Worm (Caenorhabditis elegans): Measurements from ENCODE around the gene hrde-1.
A peak's percentile ranks its signal among the peaks of the same experiment; 100 is the strongest.

hrde-1 gene

ce11 chrIII:4196301-4196987 is 20.5 kb upstream of the hrde-1 start:
- TF ChIP-seq D2030.7 (GFP tag; IDR thresholded peaks at IDR 0.05) (0 out of 2 replicates have a peak, but pooled peaks have one; percentile 18), lir-1 (GFP tag; conservative IDR thresholded peaks at IDR 0.05) (no peak), nhr-120 (GFP tag; IDR thresholded peaks at IDR 0.05) (no peak), gei-17 (GFP tag; optimal IDR thresholded peaks at IDR 0.05) (no peak), ztf-26 (tag; optimal IDR thresholded peaks at IDR 0.05) (no peak), madf-10 (tag; optimal IDR thresholded peaks at IDR 0.05) (no peak), efl-1 (GFP tag; optimal IDR thresholded peaks at IDR 0.05) (peak; percentile 57), rpc-1 (optimal IDR thresholded peaks at IDR 0.05) (no peak), rpc-1 (tag; optimal IDR thresholded peaks at IDR 0.05) (no peak), F37B4.10 (GFP tag; IDR thresholded peaks at IDR 0.05) (no peak), cebp-1 (GFP tag; IDR thresholded peaks at IDR 0.05) (no peak), cebp-1 (tag; optimal IDR thresholded peaks at IDR 0.05) (peak; percentile 45), madf-3 (GFP tag; IDR thresholded peaks at IDR 0.05) (no peak), lin-35 (GFP tag; optimal IDR thresholded peaks at IDR 0.05) (peak in 1 of 3 experiments; percentile 23), him-1 (tag; optimal IDR thresholded peaks at IDR 0.05) (no peak), B0336.3 (GFP tag; IDR thresholded peaks at IDR 0.05) (no peak), sptf-2 (GFP tag; optimal IDR thresholded peaks at IDR 0.05) (no peak), snpc-4 (GFP tag; optimal IDR thresholded peaks at IDR 0.05) (no peak), snpc-4 (tag; optimal IDR thresholded peaks at IDR 0.05) (no peak), unc-62 (GFP tag; optimal IDR thresholded peaks at IDR 0.05) (no peak), ekl-4 (GFP tag; IDR thresholded peaks at IDR 0.05) (peak; percentile 31; the same call in 1 of the 2 replicates), tbx-9 (tag; optimal IDR thresholded peaks at IDR 0.05; ENCODE audit: borderline replicate concordance) (no peak), mcd-1 (GFP tag; IDR thresholded peaks at IDR 0.05) (0 out of 2 replicates have a peak, but pooled peaks have one; percentile 25), lsl-1 (GFP tag; optimal IDR thresholded peaks at IDR 0.05) (no peak), Y67H2A.10 (GFP tag; conservative IDR thresholded peaks at IDR 0.05) (0 out of 2 replicates have a peak, but pooled peaks have one; percentile 14), hrde-1 (tag; optimal IDR thresholded peaks at IDR 0.05; ENCODE audit: borderline replicate concordance) (no peak), attf-5 (GFP tag; optimal IDR thresholded peaks at IDR 0.05) (no peak), aptf-2 (GFP tag; conservative IDR thresholded peaks at IDR 0.05) (no peak), aptf-3 (GFP tag; IDR thresholded peaks at IDR 0.05) (no peak), ztf-25 (GFP tag; IDR thresholded peaks at IDR 0.05) (no peak), bed-2 (GFP tag; IDR thresholded peaks at IDR 0.05) (no peak), hlh-12 (tag; optimal IDR thresholded peaks at IDR 0.05) (no peak), ZK185.1 (tag; optimal IDR thresholded peaks at IDR 0.05; ENCODE audit: poor library complexity, severe bottlenecking) (peak; percentile 11), nhr-179 (tag; optimal IDR thresholded peaks at IDR 0.05) (no peak), hmg-1.2 (GFP tag; IDR thresholded peaks at IDR 0.05) (peak; percentile 66; the same call in 1 of the 2 replicates), snpc-1.1 (tag; optimal IDR thresholded peaks at IDR 0.05; ENCODE audit: insufficient read depth) (no peak), F23B12.7 (tag; optimal IDR thresholded peaks at IDR 0.05; ENCODE audit: insufficient read depth) (no peak), ceh-27 (GFP tag; optimal IDR thresholded peaks at IDR 0.05) (peak; percentile 19), ztf-3 (GFP tag; optimal IDR thresholded peaks at IDR 0.05) (no peak), ztf-28 (GFP tag; IDR thresholded peaks at IDR 0.05) (no peak), mes-4 (tag; optimal IDR thresholded peaks at IDR 0.05) (no peak), sdz-38 (tag; optimal IDR thresholded peaks at IDR 0.05) (no peak), dox-1 (GFP tag; IDR thresholded peaks at IDR 0.05) (0 out of 2 replicates have a peak, but pooled peaks have one; percentile 20), akir-1 (GFP tag; optimal IDR thresholded peaks at IDR 0.05) (no peak), Y95B8A.8 (GFP tag; IDR thresholded peaks at IDR 0.05) (no peak), K12H6.12 (tag; optimal IDR thresholded peaks at IDR 0.05) (peak; percentile 26), xnd-1 (tag; optimal IDR thresholded peaks at IDR 0.05) (no peak), ztf-6 (GFP tag; IDR thresholded peaks at IDR 0.05) (0 out of 2 replicates have a peak, but pooled peaks have one; percentile 13)
